Fruit fly (Drosophila melanogaster): ENCODE data around the gene Hira.

Hira gene

dm6 chrX:7728251-7729164 is 6.6 kb downstream of the Hira start, which contains the start of the genes NELF-B and CG12155 (continued):
- TF ChIP-seq Dll (GFP tag; IDR thresholded peaks at IDR 0.05; ENCODE audit: partially characterized antibody): peak; percentile 70; the same call in 3 of the 4 replicates
- TF ChIP-seq cwo (GFP tag; optimal IDR thresholded peaks at IDR 0.05): no peak
- TF ChIP-seq unc-4 (GFP tag; IDR thresholded peaks at IDR 0.05; ENCODE audit: partially characterized antibody): peak; percentile 48; the same call in 1 of the 2 replicates
- TF ChIP-seq CG5180 (GFP tag; optimal IDR thresholded peaks at IDR 0.05): no peak
- TF ChIP-seq CG31441 (GFP tag; IDR thresholded peaks at IDR 0.05): no peak; the same call in 1 of the 2 replicates
- TF ChIP-seq CG16815 (GFP tag; optimal IDR thresholded peaks at IDR 0.05): peak; percentile 31
- no peak for TF ChIP-seq corto (GFP tag; optimal IDR thresholded peaks at IDR 0.05)
- peak; percentile 71 for TF ChIP-seq CG8478 (optimal IDR thresholded peaks at IDR 0.05)
- TF ChIP-seq mld (GFP tag; IDR thresholded peaks at IDR 0.05; ENCODE audit: partially characterized antibody): no peak
- peak; percentile 89 for TF ChIP-seq CG17361 (GFP tag; IDR thresholded peaks at IDR 0.05)
- no peak for TF ChIP-seq caup (GFP tag; optimal IDR thresholded peaks at IDR 0.05; ENCODE audit: severe bottlenecking)
- TF ChIP-seq Atf3 (GFP tag; optimal IDR thresholded peaks at IDR 0.05): no peak
- no peak for TF ChIP-seq emc (GFP tag; optimal IDR thresholded peaks at IDR 0.05)
- no peak for TF ChIP-seq Awh (GFP tag; IDR thresholded peaks at IDR 0.05)
- no peak for TF ChIP-seq CG7786 (GFP tag; optimal IDR thresholded peaks at IDR 0.05)
- no peak for TF ChIP-seq Blimp-1 (GFP tag; optimal IDR thresholded peaks at IDR 0.05)
- TF ChIP-seq CG32532 (GFP tag; IDR thresholded peaks at IDR 0.05): peak; percentile 49; the same call in 1 of the 2 replicates
- TF ChIP-seq CG10654 (GFP tag; optimal IDR thresholded peaks at IDR 0.05): peak; percentile 41
- peak; percentile 62; the same call in 2 of the 3 replicates for TF ChIP-seq knrl (GFP tag; IDR thresholded peaks at IDR 0.05; ENCODE audit: partially characterized antibody)
- peak; percentile 4 for TF ChIP-seq Fer3 (tag; optimal IDR thresholded peaks at IDR 0.05)
- TF ChIP-seq CG2129 (GFP tag; IDR thresholded peaks at IDR 0.05; ENCODE audit: partially characterized antibody): peak; percentile 22; the same call in 1 of the 2 replicates
- TF ChIP-seq so (GFP tag; IDR thresholded peaks at IDR 0.05): no peak
- TF ChIP-seq shn (GFP tag; optimal IDR thresholded peaks at IDR 0.05): peak; percentile 29
- TF ChIP-seq CG7357 (GFP tag; IDR thresholded peaks at IDR 0.05): no peak
- TF ChIP-seq CG7372 (GFP tag; IDR thresholded peaks at IDR 0.05): 0 out of 2 replicates have a peak, but pooled peaks have one; percentile 25
- peak; percentile 23 for TF ChIP-seq fd3F (GFP tag; optimal IDR thresholded peaks at IDR 0.05)
- no peak for TF ChIP-seq Doc2 (GFP tag; IDR thresholded peaks at IDR 0.05)
- peak; percentile 2 for TF ChIP-seq CG18476 (GFP tag; optimal IDR thresholded peaks at IDR 0.05)
- no peak for TF ChIP-seq unpg (GFP tag; optimal IDR thresholded peaks at IDR 0.05)
- TF ChIP-seq al (GFP tag; IDR thresholded peaks at IDR 0.05): no peak
- peak; percentile 40; the same call in 1 of the 2 replicates for TF ChIP-seq Bgb (GFP tag; IDR thresholded peaks at IDR 0.05; ENCODE audit: partially characterized antibody)
- no peak for TF ChIP-seq croc (GFP tag; conservative IDR thresholded peaks at IDR 0.05)
- peak; percentile 43; the same call in 1 of the 3 replicates for TF ChIP-seq CG11456 (GFP tag; IDR thresholded peaks at IDR 0.05)
- peak; percentile 9 for TF ChIP-seq CG17802 (tag; optimal IDR thresholded peaks at IDR 0.05)
- TF ChIP-seq CG3407 (GFP tag; optimal IDR thresholded peaks at IDR 0.05): no peak
- TF ChIP-seq p53 (GFP tag; optimal IDR thresholded peaks at IDR 0.05): no peak
- peak; percentile 22; the same call in 1 of the 2 replicates for TF ChIP-seq ranshi (GFP tag; IDR thresholded peaks at IDR 0.05)
- no peak for TF ChIP-seq Trl (optimal IDR thresholded peaks at IDR 0.05)
- no peak for TF ChIP-seq Trl (GFP tag; optimal IDR thresholded peaks at IDR 0.05)
- no peak for TF ChIP-seq D19A (tag; optimal IDR thresholded peaks at IDR 0.05)
- no peak for TF ChIP-seq D (optimal IDR thresholded peaks at IDR 0.05)
- TF ChIP-seq D (GFP tag; optimal IDR thresholded peaks at IDR 0.05): peak; percentile 42
- peak in 1 of 2 experiments; percentile 14 for TF ChIP-seq bsh (GFP tag; optimal IDR thresholded peaks at IDR 0.05)
- TF ChIP-seq Asciz (GFP tag; optimal IDR thresholded peaks at IDR 0.05): no peak
- no peak for TF ChIP-seq CG10959 (GFP tag; IDR thresholded peaks at IDR 0.05)
- no peak for TF ChIP-seq kni (GFP tag; optimal IDR thresholded peaks at IDR 0.05)
- no peak for TF ChIP-seq gem (tag; optimal IDR thresholded peaks at IDR 0.05)
- peak; percentile 8 for TF ChIP-seq Bdp1 (GFP tag; optimal IDR thresholded peaks at IDR 0.05)
